Worm (Caenorhabditis elegans) whole organism, L4 larva: ENCODE measurements around the gene mix-1.

Experiments used
- D1046.2 ChIP-seq: fragments of 200-800 bp; sonication (Bioruptor generic); IDR thresholded peaks from 2 replicates; pipeline ENCODE4 v1.3.6; 2022; ENCODE audit warnings: missing genetic modification characterization, missing compliant biosample characterization
- F10B5.3 ChIP-seq: sonication (generic microtip); optimal IDR thresholded peaks from 2 replicates; lab custom pipeline; 2016; ENCODE audit warnings: mild to moderate bottlenecking, missing genetic modification characterization, missing compliant biosample characterization
- F26F4.8 ChIP-seq: fragments of 200-800 bp; sonication (Bioruptor generic); conservative IDR thresholded peaks from 2 replicates; pipeline ENCODE4 v1.3.6; 2022; ENCODE audit warnings: missing genetic modification characterization, missing compliant biosample characterization
- T20F7.1 ChIP-seq: fragments of 200-800 bp; sonication (Bioruptor generic); optimal IDR thresholded peaks from 2 replicates; lab custom pipeline; 2018; ENCODE audit warnings: mild to moderate bottlenecking, missing genetic modification characterization, missing compliant biosample characterization
- T26A8.4 ChIP-seq: fragments of 200-800 bp; sonication (Bioruptor generic); IDR thresholded peaks from 2 replicates; pipeline ENCODE4 v1.3.6; 2022; ENCODE audit warnings: missing genetic modification characterization, missing compliant biosample characterization
- Y48G9A.11 ChIP-seq: fragments of 200-800 bp; sonication (Bioruptor generic); IDR thresholded peaks from 2 replicates; pipeline ENCODE4 v1.3.6; 2022; ENCODE audit warnings: missing genetic modification reagents, missing genetic modification characterization, missing compliant biosample characterization
- Y75B8A.6 ChIP-seq: fragments of 200-800 bp; sonication (Bioruptor generic); IDR thresholded peaks from 2 replicates; pipeline ENCODE4 v1.3.6; 2022; ENCODE audit warnings: missing genetic modification reagents, missing genetic modification characterization, missing compliant biosample characterization
- ZK546.5 ChIP-seq, 2 experiments: sonication (generic microtip); optimal IDR thresholded peaks; 2 replicates each; lab custom pipeline; 2017; ENCODE audit warnings: missing biosample characterization in 2 of 2, missing genetic modification characterization in 2 of 2
- aha-1 ChIP-seq: fragments of 150-350 bp; peaks from one replicate; lab custom pipeline; 2014; ENCODE audit warnings: missing biosample characterization, missing genetic modification characterization
- ceh-20 ChIP-seq: fragments of 200-800 bp; sonication (Bioruptor generic); IDR thresholded peaks from 2 replicates; pipeline ENCODE4 v1.3.6; 2022; ENCODE audit warnings: missing genetic modification reagents, missing genetic modification characterization, missing compliant biosample characterization
- ceh-28 ChIP-seq: fragments of 150-350 bp; optimal IDR thresholded peaks from 2 replicates; lab custom pipeline; 2014; ENCODE audit warnings: missing biosample characterization, missing genetic modification reagents, missing genetic modification characterization
- ceh-32 ChIP-seq: sonication (generic microtip); optimal IDR thresholded peaks from 2 replicates; lab custom pipeline; 2016; ENCODE audit warnings: mild to moderate bottlenecking, missing genetic modification characterization, missing compliant biosample characterization; ENCODE audit not compliant: poor library complexity
- ceh-44 ChIP-seq: fragments of 200-800 bp; sonication (Bioruptor generic); IDR thresholded peaks from 2 replicates; pipeline ENCODE4 v1.3.6; 2022; ENCODE audit warnings: missing genetic modification reagents, missing genetic modification characterization, missing compliant biosample characterization
- ceh-62 ChIP-seq: sonication (generic microtip); optimal IDR thresholded peaks from 2 replicates; lab custom pipeline; 2017; ENCODE audit warnings: missing biosample characterization, missing genetic modification characterization
- cey-2 ChIP-seq: sonication (generic microtip); optimal IDR thresholded peaks from 3 replicates; lab custom pipeline; 2017; ENCODE audit warnings: missing genetic modification characterization, mild to moderate bottlenecking, missing compliant biosample characterization, antibody characterized with exemption, borderline replicate concordance; ENCODE audit not compliant: insufficient read depth
- ctbp-1 ChIP-seq: fragments of 200-800 bp; sonication (Bioruptor generic); IDR thresholded peaks from 2 replicates; pipeline ENCODE4 v1.3.6; 2022; ENCODE audit warnings: missing genetic modification reagents, missing genetic modification characterization, missing compliant biosample characterization
- daf-8 ChIP-seq: fragments of 200-800 bp; sonication (Bioruptor generic); IDR thresholded peaks from 2 replicates; pipeline ENCODE4 v1.3.6; 2022; ENCODE audit warnings: missing genetic modification characterization, missing compliant biosample characterization
- dmd-8 ChIP-seq: fragments of 200-800 bp; sonication (Bioruptor generic); IDR thresholded peaks from 2 replicates; pipeline ENCODE4 v1.3.6; 2022; ENCODE audit warnings: missing genetic modification characterization, missing compliant biosample characterization
- dmd-9 ChIP-seq: fragments of 200-800 bp; sonication (Bioruptor generic); IDR thresholded peaks from 2 replicates; pipeline ENCODE4 v1.3.6; 2022; ENCODE audit warnings: missing genetic modification reagents, missing genetic modification characterization, missing compliant biosample characterization
- dpl-1 ChIP-seq: fragments of 150-350 bp; optimal IDR thresholded peaks from 2 replicates; lab custom pipeline; 2014; ENCODE audit warnings: missing biosample characterization, missing genetic modification reagents, missing genetic modification characterization
- dve-1 ChIP-seq: sonication (generic microtip); optimal IDR thresholded peaks from 2 replicates; lab custom pipeline; 2017; ENCODE audit warnings: antibody characterized with exemption, mild to moderate bottlenecking, missing genetic modification characterization, missing compliant biosample characterization; ENCODE audit not compliant: insufficient read depth
- egl-27 ChIP-seq: sonication (generic microtip); optimal IDR thresholded peaks from 3 replicates; lab custom pipeline; 2017; ENCODE audit warnings: missing biosample characterization, missing genetic modification reagents, missing genetic modification characterization
- fkh-10 ChIP-seq: fragments of 150-350 bp; optimal IDR thresholded peaks from 2 replicates; lab custom pipeline; 2014; ENCODE audit warnings: missing biosample characterization, missing genetic modification reagents, missing genetic modification characterization
- hif-1 ChIP-seq, 2 experiments: sonication (generic microtip); optimal IDR thresholded peaks; 2 replicates each; lab custom pipeline; 2016 to 2017; ENCODE audit warnings: missing compliant biosample characterization in 2 of 2, missing genetic modification characterization in 2 of 2, missing genetic modification reagents in 2 of 2, missing genotype in 2 of 2, mild to moderate bottlenecking in 1 of 2
- hlh-11 ChIP-seq: fragments of 200-800 bp; sonication (Bioruptor generic); optimal IDR thresholded peaks from 2 replicates; lab custom pipeline; 2018; ENCODE audit warnings: mild to moderate bottlenecking, missing genetic modification characterization, missing compliant biosample characterization
- hlh-30 ChIP-seq: sonication (generic microtip); optimal IDR thresholded peaks from 2 replicates; lab custom pipeline; 2017; ENCODE audit warnings: antibody characterized with exemption, mild to moderate bottlenecking, missing genetic modification characterization, missing compliant biosample characterization; ENCODE audit not compliant: insufficient read depth
- lim-7 ChIP-seq: fragments of 200-800 bp; sonication (Bioruptor generic); IDR thresholded peaks from 2 replicates; pipeline ENCODE4 v1.3.6; 2022; ENCODE audit warnings: missing genetic modification characterization, missing compliant biosample characterization
- lsy-2 ChIP-seq, 2 experiments: fragments of 150-350 bp in 1 of 2; sonication (generic microtip) in 1 of 2; optimal IDR thresholded peaks; 2 replicates each; lab custom pipeline; 2014 to 2017; ENCODE audit warnings: missing biosample characterization in 2 of 2, missing genetic modification characterization in 2 of 2
- mdl-1 ChIP-seq, 2 experiments: fragments of 150-350 bp in 1 of 2; sonication (generic microtip) in 1 of 2; optimal IDR thresholded peaks; 2 replicates each; lab custom pipeline; 2014 to 2017; ENCODE audit warnings: missing biosample characterization in 2 of 2, missing genetic modification characterization in 2 of 2
- mxl-2 ChIP-seq: fragments of 200-800 bp; sonication (Bioruptor generic); conservative IDR thresholded peaks from 2 replicates; pipeline ENCODE4 v1.3.6; 2022; ENCODE audit warnings: missing genetic modification reagents, missing genetic modification characterization, missing compliant biosample characterization
- nhr-102 ChIP-seq: sonication (generic microtip); optimal IDR thresholded peaks from 2 replicates; lab custom pipeline; 2016; ENCODE audit warnings: mild to moderate bottlenecking, missing genetic modification characterization, moderate library complexity, missing compliant biosample characterization
- nhr-237 ChIP-seq: sonication (generic microtip); optimal IDR thresholded peaks from 2 replicates; lab custom pipeline; 2017; ENCODE audit warnings: missing biosample characterization, missing genetic modification characterization
- nhr-28 ChIP-seq: fragments of 150-350 bp; optimal IDR thresholded peaks from 2 replicates; lab custom pipeline; 2014; ENCODE audit warnings: missing biosample characterization, missing genetic modification characterization
- nhr-41 ChIP-seq: fragments of 200-800 bp; sonication (Bioruptor generic); IDR thresholded peaks from 2 replicates; pipeline ENCODE4 v1.3.6; 2022; ENCODE audit warnings: missing genetic modification reagents, missing genetic modification characterization, missing compliant biosample characterization
- nhr-48 ChIP-seq: sonication (generic microtip); optimal IDR thresholded peaks from 2 replicates; lab custom pipeline; 2016; ENCODE audit warnings: mild to moderate bottlenecking, missing genetic modification characterization, missing compliant biosample characterization
- nhr-77 ChIP-seq: fragments of 150-350 bp; optimal IDR thresholded peaks from 2 replicates; lab custom pipeline; 2014; ENCODE audit warnings: missing biosample characterization, missing genetic modification characterization
- pha-4 ChIP-seq, 2 experiments: fragments of 150-350 bp in 1 of 2; fragments of 200-800 bp in 1 of 2; sonication (Bioruptor generic) in 1 of 2; IDR thresholded peaks in 1 of 2; optimal IDR thresholded peaks in 1 of 2; 2 replicates each; pipeline versions ENCODE4 v1.3.6 to Lab custom; 2014 to 2022; ENCODE audit warnings: missing genetic modification characterization in 2 of 2, missing genetic modification reagents in 2 of 2, missing biosample characterization in 1 of 2, missing compliant biosample characterization in 1 of 2
- php-3 ChIP-seq: fragments of 200-800 bp; sonication (Bioruptor generic); IDR thresholded peaks from 2 replicates; pipeline ENCODE4 v1.3.6; 2022; ENCODE audit warnings: missing genetic modification reagents, missing genetic modification characterization, missing compliant biosample characterization
- pqm-1 ChIP-seq: sonication (generic microtip); optimal IDR thresholded peaks from 2 replicates; lab custom pipeline; 2017; ENCODE audit warnings: missing biosample characterization, missing genetic modification characterization
- rbr-2 ChIP-seq: sonication (generic microtip); optimal IDR thresholded peaks from 2 replicates; lab custom pipeline; 2016; ENCODE audit warnings: missing genotype, missing genetic modification characterization, missing compliant biosample characterization
- set-16 ChIP-seq: fragments of 200-800 bp; sonication (Bioruptor generic); IDR thresholded peaks from 2 replicates; pipeline ENCODE4 v1.3.6; 2022; ENCODE audit warnings: missing genetic modification reagents, missing genetic modification characterization, missing compliant biosample characterization
- skn-1 ChIP-seq: fragments of 150-350 bp; optimal IDR thresholded peaks from 2 replicates; lab custom pipeline; 2014; ENCODE audit warnings: missing biosample characterization, missing genetic modification characterization
- spr-1 ChIP-seq: sonication (generic microtip); optimal IDR thresholded peaks from 2 replicates; lab custom pipeline; 2016; ENCODE audit warnings: mild to moderate bottlenecking, missing genetic modification characterization, missing compliant biosample characterization
- spr-3 ChIP-seq: fragments of 200-800 bp; sonication (Bioruptor generic); optimal IDR thresholded peaks from 2 replicates; lab custom pipeline; 2018; ENCODE audit warnings: mild to moderate bottlenecking, missing genetic modification characterization, missing compliant biosample characterization
- tra-1 ChIP-seq: fragments of 200-800 bp; sonication (Bioruptor generic); IDR thresholded peaks from 2 replicates; pipeline ENCODE4 v1.3.6; 2022; ENCODE audit warnings: missing genetic modification reagents, missing genetic modification characterization, missing compliant biosample characterization
- unc-130 ChIP-seq: sonication (generic microtip); optimal IDR thresholded peaks from 2 replicates; lab custom pipeline; 2016; ENCODE audit warnings: missing genetic modification reagents, missing genetic modification characterization, missing compliant biosample characterization
- unc-39 ChIP-seq: sonication (generic microtip); optimal IDR thresholded peaks from 2 replicates; lab custom pipeline; 2017; ENCODE audit warnings: missing biosample characterization, missing genetic modification characterization
- unc-62 ChIP-seq, 3 experiments: fragments of 150-350 bp in 1 of 3; sonication (generic microtip); optimal IDR thresholded peaks in 2 of 3; peaks in 1 of 3; 1 replicate in 1 of 3; 2 replicates in 2 of 3; lab custom pipeline; 2014 to 2017; ENCODE audit warnings: missing biosample characterization in 3 of 3, missing genetic modification characterization in 3 of 3, missing genetic modification reagents in 3 of 3, missing genotype in 1 of 3
- zag-1 ChIP-seq: fragments of 150-350 bp; optimal IDR thresholded peaks from 2 replicates; lab custom pipeline; 2014; ENCODE audit warnings: missing biosample characterization, missing genetic modification characterization
- zfp-2 ChIP-seq: sonication (generic microtip); optimal IDR thresholded peaks from 2 replicates; lab custom pipeline; 2016; ENCODE audit warnings: mild to moderate bottlenecking, missing genetic modification characterization, missing compliant biosample characterization

mix-1 gene

DNA sequence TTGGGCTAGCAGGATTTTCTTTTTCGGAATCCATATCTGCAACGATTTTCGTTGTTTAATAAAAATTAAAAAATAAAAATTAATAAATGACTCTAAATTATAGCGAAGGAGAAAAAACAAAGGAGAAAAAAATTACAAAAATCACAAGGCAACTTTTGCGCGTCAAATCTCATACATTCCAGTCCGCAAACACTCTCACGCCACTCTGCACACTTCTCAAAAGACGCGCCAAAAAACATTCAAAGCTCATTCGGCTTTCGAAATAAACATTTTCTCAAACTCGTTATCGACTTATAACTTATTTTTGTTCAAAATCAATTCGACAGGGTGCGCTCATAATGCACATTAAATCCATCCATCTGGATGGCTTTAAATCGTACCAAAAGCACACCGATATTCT is at the start of gene mix-1, which contains the start of gene R06F6.12 (continued):
- TF ChIP-seq hif-1 (tag; optimal IDR thresholded peaks at IDR 0.05; lab: Kevin White, UChicago) (peak in 1 of 2 experiments; percentile 6), set-16 (GFP tag; lab: Robert Waterston, UW) (no peak), nhr-237 (tag; lab: Kevin White, UChicago) (no peak), dmd-9 (GFP tag; lab: Robert Waterston, UW) (no peak), dve-1 (peak; percentile 40), Y75B8A.6 (GFP tag; lab: Robert Waterston, UW) (no peak), ZK546.5 (tag; optimal IDR thresholded peaks at IDR 0.05; lab: Kevin White, UChicago) (no peak), zfp-2 (tag; lab: Kevin White, UChicago) (no peak), cey-2 (tag; lab: Kevin White, UChicago) (no peak), Y48G9A.11 (no peak), F10B5.3 (tag; lab: Kevin White, UChicago) (no peak), hlh-30 (tag; lab: Kevin White, UChicago) (peak; percentile 75), fkh-10 (GFP tag; lab: Kevin White, UChicago) (no peak), lim-7 (GFP tag; lab: Robert Waterston, UW) (no peak), tra-1 (GFP tag; lab: Robert Waterston, UW) (no peak), mdl-1 (tag; optimal IDR thresholded peaks at IDR 0.05; lab: Kevin White, UChicago) (no peak), lsy-2 (tag; optimal IDR thresholded peaks at IDR 0.05; lab: Kevin White, UChicago) (peak; percentile 10 to 83), daf-8 (GFP tag; lab: Robert Waterston, UW) (no peak), ctbp-1 (GFP tag; lab: Robert Waterston, UW) (no peak), nhr-102 (no peak), ceh-28 (tag; lab: Kevin White, UChicago) (no peak), D1046.2 (no peak), skn-1 (tag; lab: Kevin White, UChicago) (no peak), rbr-2 (tag; lab: Kevin White, UChicago) (peak; percentile 41), ceh-20 (no peak), spr-3 (GFP tag; lab: Kevin White, UChicago) (no peak), aha-1 (peak; percentile 63), ceh-62 (no peak), unc-130 (GFP tag; lab: Kevin White, UChicago) (peak; percentile 18), unc-62 (GFP tag; optimal IDR thresholded peaks at IDR 0.05 in 1 of 2; lab: Kevin White, UChicago) (no peak), unc-62 (tag; optimal IDR thresholded peaks at IDR 0.05; lab: Kevin White, UChicago) (no peak), nhr-48 (tag; lab: Kevin White, UChicago) (no peak), php-3 (GFP tag; lab: Robert Waterston, UW) (no peak), pqm-1 (tag; lab: Kevin White, UChicago) (no peak), nhr-28 (tag; lab: Kevin White, UChicago) (no peak), pha-4 (GFP tag; IDR thresholded peaks at IDR 0.05; lab: Robert Waterston, UW) (0 out of 2 replicates have a peak, but pooled peaks have one; percentile 38), pha-4 (tag; optimal IDR thresholded peaks at IDR 0.05; lab: Kevin White, UChicago) (peak; percentile 46), ceh-32 (tag; lab: Kevin White, UChicago) (no peak), mxl-2 (GFP tag; lab: Robert Waterston, UW) (no peak), T26A8.4 (GFP tag; lab: Robert Waterston, UW) (no peak), hlh-11 (tag; lab: Kevin White, UChicago) (peak; percentile 22), spr-1 (tag; lab: Kevin White, UChicago) (no peak), egl-27 (tag; lab: Kevin White, UChicago) (no peak), dmd-8 (no peak), F26F4.8 (GFP tag; lab: Robert Waterston, UW) (no peak), zag-1 (tag; lab: Kevin White, UChicago) (no peak), dpl-1 (GFP tag; lab: Kevin White, UChicago) (peak; percentile 88), nhr-41 (GFP tag; lab: Robert Waterston, UW) (no peak), nhr-77 (tag; lab: Kevin White, UChicago) (no peak), ceh-44 (GFP tag; lab: Robert Waterston, UW) (no peak), unc-39 (tag; lab: Kevin White, UChicago) (no peak), T20F7.1 (GFP tag; lab: Kevin White, UChicago) (no peak)
